Worm (Caenorhabditis elegans) whole organism, L3 larva: Measurements from ENCODE around the gene T16H12.2.

Source experiments
- ZK546.5 ChIP-seq: sonication (generic microtip); optimal IDR thresholded peaks from 2 replicates; lab custom pipeline; 2017; ENCODE audit warnings: missing biosample characterization, missing genetic modification characterization
- elt-2 ChIP-seq: sonication (generic microtip); optimal IDR thresholded peaks from 2 replicates; lab custom pipeline; 2016; ENCODE audit warnings: missing genetic modification reagents, mild to moderate bottlenecking, missing genetic modification characterization, missing compliant biosample characterization
- nhr-12 ChIP-seq: fragments of 150-350 bp; optimal IDR thresholded peaks from 2 replicates; lab custom pipeline; 2014; ENCODE audit warnings: missing biosample characterization, missing genetic modification characterization
- nhr-25 ChIP-seq: sonication (generic microtip); optimal IDR thresholded peaks from 2 replicates; lab custom pipeline; 2017; ENCODE audit warnings: missing biosample characterization, missing genetic modification characterization
- unc-62 ChIP-seq: fragments of 150-350 bp; sonication (generic microtip); optimal IDR thresholded peaks from 4 replicates; lab custom pipeline; 2014; ENCODE audit warnings: missing biosample characterization, missing genetic modification reagents, missing genetic modification characterization
- ztf-11 ChIP-seq: fragments of 150-350 bp; optimal IDR thresholded peaks from 2 replicates; lab custom pipeline; 2014; ENCODE audit warnings: missing biosample characterization, missing genetic modification characterization

ce11 chrIII:10134517-10134916 lies 48.4 kb downstream of the T16H12.2 start:
- TF ChIP-seq ZK546.5 (tag; lab: Kevin White, UChicago) (no peak), elt-2 (tag; lab: Kevin White, UChicago) (peak; percentile 63), unc-62 (GFP tag; lab: Kevin White, UChicago) (no peak), nhr-12 (tag; lab: Kevin White, UChicago) (no peak), nhr-25 (tag; lab: Kevin White, UChicago) (no peak), ztf-11 (tag; lab: Kevin White, UChicago) (no peak)
